Worm (Caenorhabditis elegans): ENCODE results near the gene obr-2.

DNA sequence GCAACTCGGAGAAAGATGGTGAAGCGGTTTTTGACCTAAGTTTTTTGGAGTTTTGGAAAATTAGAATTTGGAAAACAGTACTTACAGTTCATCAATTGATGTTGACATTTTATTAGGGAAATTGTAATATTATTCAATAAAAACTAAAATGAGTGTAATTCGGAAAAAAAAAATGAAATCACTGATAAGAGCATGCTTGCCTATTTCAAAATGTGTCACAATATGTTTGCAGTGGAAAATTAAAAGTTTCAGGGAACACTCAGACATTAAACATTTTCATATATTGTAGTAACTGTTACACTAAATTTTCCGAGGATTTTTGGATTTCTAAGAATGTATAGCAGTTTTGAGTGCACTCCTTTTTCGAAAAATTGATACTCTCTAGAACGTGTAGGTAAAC is 38.3 kb upstream of the obr-2 start, which contains the start of the genes fbxa-82 and C25D7.5:
- TF ChIP-seq him-1 (tag; optimal IDR thresholded peaks at IDR 0.05) (no peak), W03F9.2 (tag; optimal IDR thresholded peaks at IDR 0.05) (no peak), dao-5 (tag; optimal IDR thresholded peaks at IDR 0.05) (no peak)
